Worm (Caenorhabditis elegans): ENCODE data around the gene rep-1.

Gene rep-1

DNA sequence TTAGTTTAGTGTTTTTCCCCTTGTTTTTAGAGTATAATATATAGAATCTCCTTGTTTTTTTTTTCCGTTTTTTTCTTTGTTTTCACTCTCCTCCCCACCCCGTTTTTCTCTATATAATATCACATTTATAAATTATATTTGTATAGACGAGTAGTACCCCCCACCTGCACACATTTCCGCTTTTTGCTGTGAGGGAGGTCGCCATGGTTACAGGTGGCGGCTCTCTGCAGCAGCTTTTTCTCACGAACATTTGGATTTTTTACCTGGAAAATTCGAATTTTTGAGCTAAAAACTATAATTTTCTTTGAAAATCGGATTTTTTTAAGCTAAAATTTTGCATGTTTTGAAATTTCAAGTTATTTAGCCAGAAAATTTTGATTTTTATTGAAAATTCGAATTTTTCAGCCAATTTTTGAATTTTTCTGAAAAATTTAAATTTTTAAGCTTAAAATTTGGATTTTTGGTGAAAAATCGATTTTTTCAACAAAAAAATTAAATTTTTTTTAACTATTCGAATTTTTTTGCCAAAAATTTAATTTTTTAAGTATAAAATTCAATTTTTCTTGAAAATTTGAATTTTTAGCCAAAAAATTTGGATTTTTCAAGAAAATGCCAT, 55.7 kb downstream of the rep-1 start (continued):
- 0 out of 2 replicates have a peak, but pooled peaks have one; percentile 3 for TF ChIP-seq nfya-2 (GFP tag; IDR thresholded peaks at IDR 0.05)
- TF ChIP-seq ztf-6 (GFP tag; IDR thresholded peaks at IDR 0.05), result no peak
- TF ChIP-seq bed-1 (GFP tag; IDR thresholded peaks at IDR 0.05), result 0 out of 2 replicates have a peak, but pooled peaks have one; percentile 26
- TF ChIP-seq hrde-1 (tag; optimal IDR thresholded peaks at IDR 0.05; ENCODE audit: borderline replicate concordance), result peak; percentile 65
- peak; percentile 89 for TF ChIP-seq F52B5.7 (tag; optimal IDR thresholded peaks at IDR 0.05)
- peak; percentile 36 for TF ChIP-seq F57C9.4 (tag; optimal IDR thresholded peaks at IDR 0.05)
- no peak for TF ChIP-seq snpc-4 (GFP tag; optimal IDR thresholded peaks at IDR 0.05)
- TF ChIP-seq snpc-4 (tag; optimal IDR thresholded peaks at IDR 0.05), result no peak
- TF ChIP-seq mcd-1 (GFP tag; IDR thresholded peaks at IDR 0.05), result peak; percentile 57
- TF ChIP-seq hsf-1 (GFP tag; IDR thresholded peaks at IDR 0.05), result peak; percentile 78
- peak; percentile 82; the same call in 1 of the 2 replicates for TF ChIP-seq aptf-3 (GFP tag; IDR thresholded peaks at IDR 0.05)
- peak; percentile 41 for TF ChIP-seq die-1 (tag; optimal IDR thresholded peaks at IDR 0.05)
- TF ChIP-seq nhr-27 (tag; optimal IDR thresholded peaks at IDR 0.05), result no peak
- no peak for TF ChIP-seq ccch-3 (GFP tag; optimal IDR thresholded peaks at IDR 0.05)
- TF ChIP-seq F10E7.11 (tag; optimal IDR thresholded peaks at IDR 0.05), result peak; percentile 82
- TF ChIP-seq T07F8.4 (tag; optimal IDR thresholded peaks at IDR 0.05), result peak; percentile 14
- no peak for TF ChIP-seq let-607 (tag; optimal IDR thresholded peaks at IDR 0.05)
- peak; percentile 91 for TF ChIP-seq athp-1 (tag; optimal IDR thresholded peaks at IDR 0.05)
- TF ChIP-seq hmg-1.2 (GFP tag; IDR thresholded peaks at IDR 0.05), result peak; percentile 15; the same call in 1 of the 2 replicates
- peak; percentile 80 for TF ChIP-seq nfyb-1 (GFP tag; IDR thresholded peaks at IDR 0.05)
- no peak for TF ChIP-seq tlf-1 (GFP tag; optimal IDR thresholded peaks at IDR 0.05)
- peak; percentile 76 for TF ChIP-seq ceh-79 (tag; optimal IDR thresholded peaks at IDR 0.05)
- TF ChIP-seq Y53G8AR.9 (GFP tag; conservative IDR thresholded peaks at IDR 0.05), result peak; percentile 69; the same call in 1 of the 2 replicates
- TF ChIP-seq lin-35 (GFP tag; optimal IDR thresholded peaks at IDR 0.05), result no peak
- TF ChIP-seq efl-1 (GFP tag; optimal IDR thresholded peaks at IDR 0.05), result no peak
- no peak for TF ChIP-seq snpc-1.1 (tag; optimal IDR thresholded peaks at IDR 0.05; ENCODE audit: insufficient read depth)
- peak; percentile 52 for TF ChIP-seq lsl-1 (GFP tag; optimal IDR thresholded peaks at IDR 0.05)
- peak; percentile 66 for TF ChIP-seq madf-6 (GFP tag; IDR thresholded peaks at IDR 0.05)
- peak; percentile 28 for TF ChIP-seq nhr-90 (tag; optimal IDR thresholded peaks at IDR 0.05)
- peak; percentile 80; the same call in 1 of the 2 replicates for TF ChIP-seq madf-3 (GFP tag; IDR thresholded peaks at IDR 0.05)
- peak; percentile 50; the same call in 1 of the 2 replicates for TF ChIP-seq dox-1 (GFP tag; IDR thresholded peaks at IDR 0.05)
- TF ChIP-seq ztf-22 (GFP tag; optimal IDR thresholded peaks at IDR 0.05), result no peak
- no peak for TF ChIP-seq ama-1 (optimal IDR thresholded peaks at IDR 0.05)
- peak in 1 of 2 experiments; percentile 93 for TF ChIP-seq ama-1 (GFP tag; optimal IDR thresholded peaks at IDR 0.05)
- TF ChIP-seq tbx-9 (tag; optimal IDR thresholded peaks at IDR 0.05; ENCODE audit: borderline replicate concordance), result peak; percentile 80
- no peak for TF ChIP-seq ztf-28 (GFP tag; IDR thresholded peaks at IDR 0.05)

All from whole organism, young adult.